Worm (Caenorhabditis elegans) whole organism, L4/young adult: Measurements from ENCODE around the gene C47D12.4.

ENCODE experiments used
- W03F9.2 ChIP-seq: fragments of 150-350 bp; optimal IDR thresholded peaks from 2 replicates; lab custom pipeline; 2014; ENCODE audit warnings: missing biosample characterization, missing genetic modification characterization
- him-1 ChIP-seq: sonication (generic microtip); optimal IDR thresholded peaks from 2 replicates; lab custom pipeline; 2016; ENCODE audit warnings: missing genotype, missing genetic modification reagents, missing genetic modification characterization, missing compliant biosample characterization

ce11 chrII:11650975-11651588 lies 30.5 kb upstream of the C47D12.4 start, which contains the start of gene coa-7:
- TF ChIP-seq him-1 (tag; lab: Kevin White, UChicago) (no peak), W03F9.2 (tag; lab: Kevin White, UChicago) (no peak)
